Fruit fly (Drosophila melanogaster): ENCODE results near the gene Doa.

The Doa gene

dm6 chr3R:28857287-28858024, 30.4 kb upstream of the Doa start (continued):
- peak; percentile 39 for TF ChIP-seq esn (GFP tag; optimal IDR thresholded peaks at IDR 0.05)
- no peak for TF ChIP-seq vri (GFP tag; optimal IDR thresholded peaks at IDR 0.05)
- TF ChIP-seq net (GFP tag; optimal IDR thresholded peaks at IDR 0.05): peak; percentile 28
- peak; percentile 61 for TF ChIP-seq svp (GFP tag)
- TF ChIP-seq achi (GFP tag; optimal IDR thresholded peaks at IDR 0.05): peak; percentile 26
- TF ChIP-seq dsx (GFP tag; optimal IDR thresholded peaks at IDR 0.05; ENCODE audit: poor library complexity, severe bottlenecking): peak; percentile 46
- peak; percentile 87 for TF ChIP-seq Eip78C (GFP tag)
- no peak for TF ChIP-seq Blimp-1 (GFP tag; optimal IDR thresholded peaks at IDR 0.05)
- no peak for TF ChIP-seq lz (GFP tag; optimal IDR thresholded peaks at IDR 0.05)
- peak; percentile 77 for TF ChIP-seq CG6163 (GFP tag; IDR thresholded peaks at IDR 0.05)
- TF ChIP-seq CG11762 (GFP tag; optimal IDR thresholded peaks at IDR 0.05; ENCODE audit: insufficient read depth): peak; percentile 19
- TF ChIP-seq eg (GFP tag; IDR thresholded peaks at IDR 0.05): peak; percentile 73; the same call in 2 of the 3 replicates
- TF ChIP-seq Hr4 (GFP tag; optimal IDR thresholded peaks at IDR 0.05): peak; percentile 70
- TF ChIP-seq CG34406 (GFP tag; optimal IDR thresholded peaks at IDR 0.05): no peak
- TF ChIP-seq CG10669 (GFP tag; optimal IDR thresholded peaks at IDR 0.05): peak; percentile 13
- peak; percentile 74 for TF ChIP-seq CG15336 (GFP tag; IDR thresholded peaks at IDR 0.05)
- no peak for TF ChIP-seq CG9139 (GFP tag; optimal IDR thresholded peaks at IDR 0.05)
- peak; percentile 20 for TF ChIP-seq CG16779 (tag; optimal IDR thresholded peaks at IDR 0.05)
- TF ChIP-seq CG8319 (GFP tag; optimal IDR thresholded peaks at IDR 0.05): no peak
- TF ChIP-seq CG6792 (GFP tag; optimal IDR thresholded peaks at IDR 0.05): peak; percentile 29
- peak; percentile 42 for TF ChIP-seq CG3919 (GFP tag; optimal IDR thresholded peaks at IDR 0.05)
- TF ChIP-seq Sox15 (GFP tag; optimal IDR thresholded peaks at IDR 0.05): no peak
- TF ChIP-seq Met (GFP tag; optimal IDR thresholded peaks at IDR 0.05): peak; percentile 23
- TF ChIP-seq CG31627 (GFP tag; optimal IDR thresholded peaks at IDR 0.05): peak; percentile 30
- TF ChIP-seq CG6276 (GFP tag; optimal IDR thresholded peaks at IDR 0.05): peak; percentile 35
- peak; percentile 35 for TF ChIP-seq spab (GFP tag; optimal IDR thresholded peaks at IDR 0.05)
- no peak for TF ChIP-seq CG4318 (GFP tag; optimal IDR thresholded peaks at IDR 0.05)
- peak; percentile 31 for TF ChIP-seq CG6808 (GFP tag; optimal IDR thresholded peaks at IDR 0.05)
- TF ChIP-seq CG8119 (GFP tag; IDR thresholded peaks at IDR 0.05): peak; percentile 67; the same call in 2 of the 3 replicates
- peak; percentile 3 for TF ChIP-seq CG8632 (GFP tag; optimal IDR thresholded peaks at IDR 0.05)
- TF ChIP-seq pdm3 (GFP tag; optimal IDR thresholded peaks at IDR 0.05): peak; percentile 47
- TF ChIP-seq CG11902 (GFP tag; optimal IDR thresholded peaks at IDR 0.05): no peak
- TF ChIP-seq fkh (GFP tag; optimal IDR thresholded peaks at IDR 0.05): no peak
- 0 out of 2 replicates have a peak, but pooled peaks have one; percentile 30 for TF ChIP-seq CG11294 (GFP tag; IDR thresholded peaks at IDR 0.05)
- TF ChIP-seq acj6 (GFP tag; optimal IDR thresholded peaks at IDR 0.05): peak; percentile 47
- TF ChIP-seq Ets96B (tag; optimal IDR thresholded peaks at IDR 0.05): peak; percentile 47

DNA sequence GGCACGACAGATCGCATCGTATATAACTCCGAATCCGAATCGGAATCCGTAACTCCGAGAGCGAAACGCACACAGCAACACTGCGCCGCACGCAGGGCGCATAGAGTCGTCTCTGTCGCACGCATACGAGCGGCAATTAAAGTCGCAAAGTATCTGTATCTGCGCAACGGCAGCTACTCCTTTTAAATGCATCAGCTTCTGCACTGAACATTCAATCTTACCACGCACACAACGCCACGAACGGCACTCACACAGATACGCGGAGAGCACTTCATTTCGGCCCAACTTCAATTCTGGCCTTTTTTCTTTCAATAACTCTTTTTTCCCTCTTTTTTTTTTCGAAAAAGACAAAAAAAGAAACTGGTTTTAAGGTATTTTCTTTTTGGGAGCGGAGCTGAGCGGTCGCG, 29.6 kb upstream of the Doa start:
- TF ChIP-seq Sox15 (GFP tag; optimal IDR thresholded peaks at IDR 0.05) (no peak), fkh (GFP tag; optimal IDR thresholded peaks at IDR 0.05) (no peak), CG6808 (GFP tag; optimal IDR thresholded peaks at IDR 0.05) (peak; percentile 92), acj6 (GFP tag; optimal IDR thresholded peaks at IDR 0.05) (no peak), Hr4 (GFP tag; optimal IDR thresholded peaks at IDR 0.05) (no peak), Hr39 (GFP tag; optimal IDR thresholded peaks at IDR 0.05) (no peak), fd85E (GFP tag; optimal IDR thresholded peaks at IDR 0.05) (peak; percentile 21), Lpt (GFP tag; optimal IDR thresholded peaks at IDR 0.05) (peak; percentile 78), achi (GFP tag; optimal IDR thresholded peaks at IDR 0.05) (peak; percentile 59), Sox14 (GFP tag; optimal IDR thresholded peaks at IDR 0.05) (peak; percentile 17), Blimp-1 (GFP tag; optimal IDR thresholded peaks at IDR 0.05) (peak; percentile 30), CG3919 (GFP tag; optimal IDR thresholded peaks at IDR 0.05) (peak; percentile 72), OdsH (GFP tag; optimal IDR thresholded peaks at IDR 0.05) (peak; percentile 30), Hr38 (GFP tag; optimal IDR thresholded peaks at IDR 0.05) (no peak), CG11902 (GFP tag; optimal IDR thresholded peaks at IDR 0.05) (no peak), Smox (GFP tag; optimal IDR thresholded peaks at IDR 0.05) (peak; percentile 9), Eip78C (GFP tag) (peak; percentile 57), pdm3 (GFP tag; optimal IDR thresholded peaks at IDR 0.05) (peak; percentile 59), CG31627 (GFP tag; optimal IDR thresholded peaks at IDR 0.05) (no peak), ss (GFP tag; optimal IDR thresholded peaks at IDR 0.05) (peak; percentile 98 to 99), CG8319 (GFP tag; optimal IDR thresholded peaks at IDR 0.05) (peak; percentile 68), CG10669 (GFP tag; optimal IDR thresholded peaks at IDR 0.05) (peak; percentile 83), Eip75B (GFP tag; optimal IDR thresholded peaks at IDR 0.05) (peak; percentile 75), Eip93F (GFP tag; optimal IDR thresholded peaks at IDR 0.05) (peak; percentile 38), eg (GFP tag; IDR thresholded peaks at IDR 0.05) (peak; percentile 85), CG6854 (GFP tag; optimal IDR thresholded peaks at IDR 0.05) (peak; percentile 83), CG11294 (GFP tag; IDR thresholded peaks at IDR 0.05) (no peak), Ets21C (GFP tag; optimal IDR thresholded peaks at IDR 0.05) (no peak), CG34406 (GFP tag; optimal IDR thresholded peaks at IDR 0.05) (peak; percentile 66)

Measured in whole organism, prepupa.